Fruit fly (Drosophila melanogaster) whole organism, embryonic: Measurements from ENCODE around the gene nerfin-2.

Source experiments
- Atf-2 ChIP-seq: fragments of 200-800 bp; sonication (Bioruptor generic); optimal IDR thresholded peaks from 2 replicates; lab custom pipeline; 2016; ENCODE audit warnings: missing biosample characterization, missing genetic modification characterization
- Blimp-1 ChIP-seq: fragments of 200-800 bp; sonication (Bioruptor generic); optimal IDR thresholded peaks from 3 replicates; lab custom pipeline; 2018; ENCODE audit warnings: missing biosample characterization, missing genetic modification characterization, mild to moderate bottlenecking, moderate library complexity, missing genetic modification reagents
- CG11085 ChIP-seq: fragments of 200-800 bp; sonication (Bioruptor generic); IDR thresholded peaks from 2 replicates; pipeline ENCODE4 v1.3.6; 2022; ENCODE audit warnings: missing biosample characterization, missing genetic modification characterization
- CG12104 ChIP-seq: fragments of 200-800 bp; sonication (Bioruptor generic); optimal IDR thresholded peaks from 3 replicates; lab custom pipeline; 2016; ENCODE audit warnings: missing biosample characterization, missing genetic modification characterization
- CG12744 ChIP-seq: fragments of 200-800 bp; sonication (Bioruptor generic); optimal IDR thresholded peaks from 2 replicates; lab custom pipeline; 2016; ENCODE audit warnings: missing biosample characterization, missing genetic modification characterization
- CG13287 ChIP-seq: fragments of 200-800 bp; sonication (Bioruptor generic); IDR thresholded peaks from 2 replicates; pipeline ENCODE4 v1.3.6; 2022; ENCODE audit warnings: missing biosample characterization, missing genetic modification characterization; ENCODE audit not compliant: partially characterized antibody
- CG13624 ChIP-seq: fragments of 200-800 bp; sonication (Bioruptor generic); optimal IDR thresholded peaks from 2 replicates; lab custom pipeline; 2016; ENCODE audit warnings: missing biosample characterization, missing genetic modification characterization
- CG13894 ChIP-seq: fragments of 200-800 bp; sonication (Bioruptor generic); optimal IDR thresholded peaks from 3 replicates; lab custom pipeline; 2018; ENCODE audit warnings: missing biosample characterization, mild to moderate bottlenecking, missing genetic modification characterization, moderate library complexity
- CG14860 ChIP-seq: fragments of 200-800 bp; sonication (Bioruptor generic); IDR thresholded peaks from 3 replicates; pipeline ENCODE4 v1.3.6; 2022; ENCODE audit warnings: missing biosample characterization, missing genetic modification characterization; ENCODE audit not compliant: partially characterized antibody
- CG15073 ChIP-seq: fragments of 200-800 bp; sonication (Bioruptor generic); optimal IDR thresholded peaks from 2 replicates; lab custom pipeline; 2016; ENCODE audit warnings: missing biosample characterization, missing genetic modification characterization
- CG15696 ChIP-seq: fragments of 200-800 bp; sonication (Bioruptor generic); optimal IDR thresholded peaks from 2 replicates; lab custom pipeline; 2019; ENCODE audit warnings: missing biosample characterization, mild to moderate bottlenecking, missing genetic modification characterization, moderate library complexity
- CG16779 ChIP-seq: fragments of 200-800 bp; sonication (Bioruptor generic); IDR thresholded peaks from 2 replicates; pipeline ENCODE4 v1.3.6; 2022; ENCODE audit warnings: missing biosample characterization, missing genetic modification characterization
- CG16815 ChIP-seq: fragments of 200-800 bp; sonication (Bioruptor generic); optimal IDR thresholded peaks from 3 replicates; lab custom pipeline; 2017; ENCODE audit warnings: missing biosample characterization, mild to moderate bottlenecking, missing genetic modification characterization
- CG17912 ChIP-seq: fragments of 200-800 bp; sonication (Bioruptor generic); optimal IDR thresholded peaks from 2 replicates; lab custom pipeline; 2018; ENCODE audit warnings: missing biosample characterization, mild to moderate bottlenecking, missing genetic modification characterization
- CG18011 ChIP-seq: fragments of 200-800 bp; sonication (Bioruptor generic); optimal IDR thresholded peaks from 2 replicates; lab custom pipeline; 2017; ENCODE audit warnings: missing biosample characterization, missing genetic modification characterization, mild to moderate bottlenecking, moderate library complexity, missing genotype
- CG18262 ChIP-seq: fragments of 200-800 bp; optimal IDR thresholded peaks from 3 replicates; lab custom pipeline; 2019; ENCODE audit warnings: missing biosample characterization, mild to moderate bottlenecking, missing genetic modification characterization, moderate library complexity
- CG18599 ChIP-seq: fragments of 200-800 bp; sonication (Bioruptor generic); optimal IDR thresholded peaks from 3 replicates; lab custom pipeline; 2017; ENCODE audit warnings: missing biosample characterization, missing genetic modification characterization, mild to moderate bottlenecking, moderate library complexity, missing genetic modification reagents
- CG30020 ChIP-seq: fragments of 200-800 bp; optimal IDR thresholded peaks from 2 replicates; lab custom pipeline; 2019; ENCODE audit warnings: missing biosample characterization, mild to moderate bottlenecking, missing genetic modification characterization, moderate library complexity
- CG30431 ChIP-seq: fragments of 200-800 bp; sonication (Bioruptor generic); optimal IDR thresholded peaks from 2 replicates; lab custom pipeline; 2017; ENCODE audit warnings: missing biosample characterization, missing genetic modification characterization
- CG3847 ChIP-seq: fragments of 200-800 bp; sonication (Bioruptor generic); IDR thresholded peaks from 2 replicates; pipeline ENCODE4 v1.3.6; 2022; ENCODE audit warnings: missing biosample characterization, missing genetic modification characterization
- CG4424 ChIP-seq: fragments of 200-800 bp; sonication (Bioruptor generic); optimal IDR thresholded peaks from 3 replicates; lab custom pipeline; 2016; ENCODE audit warnings: missing biosample characterization, missing genetic modification characterization
- CG4854 ChIP-seq: fragments of 200-800 bp; sonication (Bioruptor generic); optimal IDR thresholded peaks from 2 replicates; lab custom pipeline; 2016; ENCODE audit warnings: missing biosample characterization, missing genetic modification characterization, inconsistent platforms
- CG7928 ChIP-seq: fragments of 200-800 bp; sonication (Bioruptor generic); optimal IDR thresholded peaks from 2 replicates; lab custom pipeline; 2017; ENCODE audit warnings: missing biosample characterization, mild to moderate bottlenecking, missing genetic modification characterization
- Doc3 ChIP-seq: fragments of 200-800 bp; sonication (Bioruptor generic); IDR thresholded peaks from 3 replicates; pipeline ENCODE4 v1.3.6; 2022; ENCODE audit warnings: missing biosample characterization, missing genetic modification characterization; ENCODE audit not compliant: partially characterized antibody
- MTF-1 ChIP-seq: fragments of 200-800 bp; sonication (Bioruptor generic); optimal IDR thresholded peaks from 2 replicates; lab custom pipeline; 2018; ENCODE audit warnings: missing biosample characterization, mild to moderate bottlenecking, missing genetic modification characterization, borderline replicate concordance
- Sox102F ChIP-seq: fragments of 200-800 bp; sonication (Bioruptor generic); optimal IDR thresholded peaks from 2 replicates; lab custom pipeline; 2018; ENCODE audit warnings: missing biosample characterization, mild to moderate bottlenecking, missing genetic modification characterization, moderate library complexity
- Trl ChIP-seq, 3 experiments: fragments of >200 bp in 2 of 3; fragments of 200-800 bp in 1 of 3; sonication (Bioruptor generic) in 1 of 3; optimal IDR thresholded peaks; 2 replicates in 1 of 3; 3 replicates in 2 of 3; lab custom pipeline; 2016 to 2017; ENCODE audit warnings: missing biosample characterization in 1 of 3, missing genetic modification characterization in 1 of 3
- Usf ChIP-seq: fragments of 200-800 bp; sonication (Bioruptor generic); optimal IDR thresholded peaks from 2 replicates; lab custom pipeline; 2017; ENCODE audit warnings: missing genotype, missing biosample characterization, missing genetic modification characterization
- aop ChIP-seq: fragments of 200-800 bp; sonication (Bioruptor generic); IDR thresholded peaks from 2 replicates; pipeline ENCODE4 v1.3.6; 2022; ENCODE audit warnings: missing biosample characterization, missing genetic modification characterization
- bcd ChIP-seq: fragments of 200-800 bp; sonication (Bioruptor generic); optimal IDR thresholded peaks from 2 replicates; lab custom pipeline; 2017; ENCODE audit warnings: missing biosample characterization, mild to moderate bottlenecking, missing genetic modification characterization
- dimm ChIP-seq: fragments of 200-800 bp; sonication (Bioruptor generic); IDR thresholded peaks from 2 replicates; pipeline ENCODE4 v1.3.6; 2022; ENCODE audit warnings: missing biosample characterization, missing genetic modification characterization
- gem ChIP-seq: fragments of 200-800 bp; sonication (Bioruptor generic); optimal IDR thresholded peaks from 2 replicates; lab custom pipeline; 2019; ENCODE audit warnings: missing biosample characterization, mild to moderate bottlenecking, missing genetic modification characterization, moderate library complexity
- ham ChIP-seq: fragments of 200-800 bp; sonication (Bioruptor generic); IDR thresholded peaks from 2 replicates; pipeline ENCODE4 v1.3.6; 2022; ENCODE audit warnings: missing biosample characterization, missing genetic modification characterization
- her ChIP-seq: fragments of 200-800 bp; sonication (Bioruptor generic); optimal IDR thresholded peaks from 2 replicates; lab custom pipeline; 2016; ENCODE audit warnings: missing biosample characterization, missing genetic modification characterization
- kay ChIP-seq: fragments of 200-800 bp; sonication (Bioruptor generic); optimal IDR thresholded peaks from 2 replicates; lab custom pipeline; 2016; ENCODE audit warnings: missing biosample characterization, missing genetic modification characterization
- luna ChIP-seq: fragments of 200-800 bp; sonication (Bioruptor generic); optimal IDR thresholded peaks from 2 replicates; lab custom pipeline; 2016; ENCODE audit warnings: missing biosample characterization, missing genetic modification characterization
- maf-S ChIP-seq: fragments of 200-800 bp; sonication (Bioruptor generic); optimal IDR thresholded peaks from 2 replicates; lab custom pipeline; 2016; ENCODE audit warnings: missing biosample characterization, missing genetic modification characterization
- otp ChIP-seq: fragments of 200-800 bp; sonication (Bioruptor generic); IDR thresholded peaks from 3 replicates; pipeline ENCODE4, ENCODE4 v1.3.6; 2022; ENCODE audit warnings: missing biosample characterization, missing genetic modification characterization
- sc ChIP-seq, 3 experiments: fragments of >200 bp in 2 of 3; fragments of 200-800 bp in 1 of 3; sonication (Bioruptor generic) in 1 of 3; optimal IDR thresholded peaks; 2 replicates in 2 of 3; 3 replicates in 1 of 3; lab custom pipeline; 2017; ENCODE audit warnings: mild to moderate bottlenecking in 1 of 3, missing biosample characterization in 1 of 3, missing genetic modification characterization in 1 of 3, missing genetic modification reagents in 1 of 3
- seq ChIP-seq: fragments of 200-800 bp; sonication (Bioruptor generic); IDR thresholded peaks from 2 replicates; pipeline ENCODE4 v1.3.6; 2022; ENCODE audit warnings: missing biosample characterization, missing genetic modification characterization
- so ChIP-seq: fragments of 200-800 bp; sonication (Bioruptor generic); IDR thresholded peaks from 3 replicates; pipeline ENCODE4 v1.3.6; 2022; ENCODE audit warnings: missing biosample characterization, missing genetic modification characterization
- sug ChIP-seq: fragments of 200-800 bp; optimal IDR thresholded peaks from 2 replicates; lab custom pipeline; 2019; ENCODE audit warnings: missing biosample characterization, mild to moderate bottlenecking, missing genetic modification characterization, moderate library complexity
- tap ChIP-seq: fragments of 200-800 bp; optimal IDR thresholded peaks from 3 replicates; lab custom pipeline; 2019; ENCODE audit warnings: missing biosample characterization, mild to moderate bottlenecking, missing genetic modification characterization, moderate library complexity
- trh ChIP-seq: fragments of 200-800 bp; sonication (Bioruptor generic); optimal IDR thresholded peaks from 2 replicates; lab custom pipeline; 2016; ENCODE audit warnings: missing biosample characterization, missing genetic modification characterization
- unc-4 ChIP-seq: fragments of 200-800 bp; sonication (Bioruptor generic); IDR thresholded peaks from 2 replicates; pipeline ENCODE4 v1.3.6; 2022; ENCODE audit warnings: missing biosample characterization, missing genetic modification characterization; ENCODE audit not compliant: partially characterized antibody
- wek ChIP-seq: fragments of 200-800 bp; sonication (Bioruptor generic); optimal IDR thresholded peaks from 3 replicates; lab custom pipeline; 2018; ENCODE audit warnings: missing biosample characterization, mild to moderate bottlenecking, missing genetic modification characterization, moderate library complexity

Gene nerfin-2

dm6 chr3R:10048035-10048774, 22.7 kb upstream of the nerfin-2 start (continued):
- TF ChIP-seq wek (GFP tag; lab: Kevin White, UChicago) (no peak), CG15073 (GFP tag; lab: Kevin White, UChicago) (no peak), sug (tag; lab: Kevin White, UChicago) (no peak), tap (tag; lab: Kevin White, UChicago) (peak; percentile 2), CG4424 (GFP tag; lab: Kevin White, UChicago) (peak; percentile 42), Atf-2 (GFP tag; lab: Kevin White, UChicago) (no peak), CG16815 (GFP tag; lab: Kevin White, UChicago) (peak; percentile 3), bcd (GFP tag; lab: Kevin White, UChicago) (peak; percentile 17), CG18599 (GFP tag; lab: Kevin White, UChicago) (peak; percentile 46), CG14860 (no peak), CG12744 (GFP tag; lab: Kevin White, UChicago) (no peak), otp (GFP tag; lab: Robert Waterston, UW) (no peak), CG11085 (GFP tag; lab: Robert Waterston, UW) (no peak), CG7928 (GFP tag; lab: Kevin White, UChicago) (no peak), gem (no peak), CG17912 (GFP tag; lab: Kevin White, UChicago) (no peak), trh (GFP tag; lab: Kevin White, UChicago) (no peak)

dm6 chr3R:10048775-10048841, 22.3 kb upstream of the nerfin-2 start, which contains the start of gene CG12811:
CG12811 (minus strand) TSS chr3R:10048797.
- TF ChIP-seq Usf (GFP tag; lab: Kevin White, UChicago) (no peak), Trl (optimal IDR thresholded peaks at IDR 0.05; lab: Kevin White, UChicago) (peak in 1 of 2 experiments; percentile 43), Trl (GFP tag; optimal IDR thresholded peaks at IDR 0.05; lab: Kevin White, UChicago) (no peak), luna (GFP tag; lab: Kevin White, UChicago) (no peak), seq (no peak), CG3847 (GFP tag; lab: Robert Waterston, UW) (no peak), CG30431 (no peak), aop (GFP tag; lab: Robert Waterston, UW) (no peak), Sox102F (GFP tag; lab: Kevin White, UChicago) (no peak), CG30020 (tag; lab: Kevin White, UChicago) (no peak)

dm6 chr3R:10048842-10049527, 21.9 kb upstream of the nerfin-2 start, which contains the start of gene ohgt:
ohgt (plus strand) TSS chr3R:10049199.
- TF ChIP-seq dimm (GFP tag; lab: Robert Waterston, UW) (no peak), Blimp-1 (GFP tag; lab: Kevin White, UChicago) (no peak), MTF-1 (GFP tag; lab: Kevin White, UChicago) (no peak), CG7928 (GFP tag; lab: Kevin White, UChicago) (no peak), CG18011 (GFP tag; lab: Kevin White, UChicago) (no peak), maf-S (no peak), CG13624 (GFP tag; lab: Kevin White, UChicago) (peak; percentile 13), sc (optimal IDR thresholded peaks at IDR 0.05; lab: Kevin White, UChicago) (no peak), sc (GFP tag; optimal IDR thresholded peaks at IDR 0.05; lab: Kevin White, UChicago) (no peak), CG18262 (tag; lab: Kevin White, UChicago) (peak; percentile 44), so (GFP tag; lab: Robert Waterston, UW) (no peak), CG13894 (tag; lab: Kevin White, UChicago) (no peak), CG12104 (GFP tag; lab: Kevin White, UChicago) (no peak), unc-4 (GFP tag; lab: Robert Waterston, UW) (peak; percentile 44; the same call in 1 of the 2 replicates), kay (GFP tag; lab: Kevin White, UChicago) (no peak), CG16779 (GFP tag; lab: Robert Waterston, UW) (no peak), CG13287 (GFP tag; lab: Robert Waterston, UW) (peak; percentile 12), ham (no peak), CG4854 (GFP tag; lab: Kevin White, UChicago) (no peak), her (no peak), CG15696 (tag; lab: Kevin White, UChicago) (peak; percentile 25), Doc3 (GFP tag; lab: Robert Waterston, UW) (no peak)
